Worm (Caenorhabditis elegans): ENCODE measurements around the gene fbxa-15.

DNA sequence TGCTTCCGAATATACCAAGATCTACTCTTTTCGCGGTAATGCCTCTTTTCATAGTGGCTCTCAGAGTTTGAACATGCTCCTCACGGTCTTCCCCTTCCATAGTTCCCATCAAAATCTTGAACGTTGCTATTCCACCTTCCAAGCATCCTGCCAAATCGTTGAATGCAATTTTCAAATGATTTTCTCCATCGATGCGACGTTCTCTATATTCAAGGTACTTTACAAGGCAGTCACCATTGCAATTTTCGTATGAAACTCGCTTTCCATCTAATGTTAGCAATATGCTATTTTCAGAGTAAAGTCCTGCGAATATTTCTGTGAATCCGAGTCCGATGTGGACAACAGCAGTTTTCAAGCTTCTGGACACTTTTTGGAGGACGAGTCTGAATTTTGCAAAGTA lies 7.2 kb downstream of the fbxa-15 start:
- TF ChIP-seq B0310.2 (tag; optimal IDR thresholded peaks at IDR 0.05) = no peak
- TF ChIP-seq scrt-1 (GFP tag; IDR thresholded peaks at IDR 0.05) = no peak
- TF ChIP-seq ama-1 (optimal IDR thresholded peaks at IDR 0.05) = no peak
- TF ChIP-seq ets-7 (tag; optimal IDR thresholded peaks at IDR 0.05) = no peak
- TF ChIP-seq pes-1 (GFP tag; IDR thresholded peaks at IDR 0.05) = no peak
